Fruit fly (Drosophila melanogaster) whole organism, prepupa: ENCODE measurements around the gene tfc.

ENCODE experiments used
- CG1621 ChIP-seq: fragments of 200-800 bp; sonication (Bioruptor generic); optimal IDR thresholded peaks from 3 replicates; lab custom pipeline; 2018; ENCODE audit warnings: missing biosample characterization, mild to moderate bottlenecking, missing genetic modification characterization
- Lpt ChIP-seq: fragments of 200-800 bp; sonication (Bioruptor generic); optimal IDR thresholded peaks from 3 replicates; lab custom pipeline; 2016; ENCODE audit warnings: missing biosample characterization, missing genetic modification characterization

- TF ChIP-seq CG1621 (tag; lab: Kevin White, UChicago) = no peak
- no peak for TF ChIP-seq Lpt (GFP tag; lab: Kevin White, UChicago)
Observed at dm6 chr3L:1232582-1232981, 23.7 kb upstream of the tfc start, which contains the start of gene CG33965.
